In genomic region chrX:13099919-13100318, dm6 we compare ENCODE assay signal across 3 fruit fly cellular contexts.
TF ChIP-seq lines count a peak whose summit lies in the region.

No protein-coding gene starts in this region.

TF ChIP-seq in whole organism, embryonic, 481 proteins besides CTCF, POLR2A, EP300 and RAD21 (continued from another document and continues in another):
- TF ChIP-seq Hmx (GFP tag; optimal IDR thresholded peaks at IDR 0.05; lab: Kevin White, UChicago), result no peak
- no peak for TF ChIP-seq CG12236 (GFP tag; optimal IDR thresholded peaks at IDR 0.05; lab: Kevin White, UChicago)
- TF ChIP-seq aop (GFP tag; IDR thresholded peaks at IDR 0.05; lab: Robert Waterston, UW), result 0 out of 2 replicates have a peak, but pooled peaks have one; percentile 37
- TF ChIP-seq CG2678 (tag; optimal IDR thresholded peaks at IDR 0.05; lab: Kevin White, UChicago), result peak; percentile 91
- TF ChIP-seq Blimp-1 (GFP tag; optimal IDR thresholded peaks at IDR 0.05; lab: Kevin White, UChicago), result peak; percentile 69
- TF ChIP-seq gro (GFP tag; optimal IDR thresholded peaks at IDR 0.05; lab: Kevin White, UChicago), result no peak
- TF ChIP-seq trem (tag; optimal IDR thresholded peaks at IDR 0.05; lab: Kevin White, UChicago), result peak; percentile 10
- TF ChIP-seq Tbp (GFP tag; optimal IDR thresholded peaks at IDR 0.05; lab: Kevin White, UChicago), result no peak
- no peak for TF ChIP-seq dan (GFP tag; IDR thresholded peaks at IDR 0.05; lab: Robert Waterston, UW)
- TF ChIP-seq rib (GFP tag; IDR thresholded peaks at IDR 0.05; lab: Robert Waterston, UW), result peak; percentile 82
- TF ChIP-seq CG11456 (GFP tag; IDR thresholded peaks at IDR 0.05; lab: Robert Waterston, UW), result peak; percentile 91
- peak; percentile 24 for TF ChIP-seq ftz-f1 (GFP tag; optimal IDR thresholded peaks at IDR 0.05; lab: Kevin White, UChicago)
- no peak for TF ChIP-seq Neu2 (GFP tag; optimal IDR thresholded peaks at IDR 0.05; lab: Kevin White, UChicago; ENCODE audit: borderline replicate concordance)
- peak; percentile 75 for TF ChIP-seq CG10543 (GFP tag; optimal IDR thresholded peaks at IDR 0.05; lab: Kevin White, UChicago)
- no peak for TF ChIP-seq HLHmδ (GFP tag; optimal IDR thresholded peaks at IDR 0.05; lab: Kevin White, UChicago)
- TF ChIP-seq CG14014 (GFP tag; IDR thresholded peaks at IDR 0.05; lab: Robert Waterston, UW), result peak; percentile 92
- peak; percentile 75 for TF ChIP-seq CG12219 (GFP tag; optimal IDR thresholded peaks at IDR 0.05; lab: Kevin White, UChicago)
- TF ChIP-seq CG18619 (GFP tag; optimal IDR thresholded peaks at IDR 0.05; lab: Kevin White, UChicago), result peak; percentile 71
- peak; percentile 15 for TF ChIP-seq CG4617 (GFP tag; optimal IDR thresholded peaks at IDR 0.05; lab: Kevin White, UChicago; ENCODE audit: borderline replicate concordance)
- TF ChIP-seq CG12299 (tag; optimal IDR thresholded peaks at IDR 0.05; lab: Kevin White, UChicago), result peak; percentile 66
- no peak for TF ChIP-seq p53 (GFP tag; optimal IDR thresholded peaks at IDR 0.05; lab: Kevin White, UChicago)
- TF ChIP-seq Bdp1 (GFP tag; optimal IDR thresholded peaks at IDR 0.05; lab: Kevin White, UChicago), result no peak
- TF ChIP-seq da (GFP tag; optimal IDR thresholded peaks at IDR 0.05; lab: Kevin White, UChicago), result no peak
- TF ChIP-seq ind (GFP tag; optimal IDR thresholded peaks at IDR 0.05; lab: Kevin White, UChicago), result peak; percentile 80
- TF ChIP-seq Camta (GFP tag; optimal IDR thresholded peaks at IDR 0.05; lab: Kevin White, UChicago), result no peak
- peak; percentile 41; the same call in 1 of the 2 replicates for TF ChIP-seq Adf1 (GFP tag; IDR thresholded peaks at IDR 0.05; lab: Robert Waterston, UW)
- TF ChIP-seq CG6683 (GFP tag; optimal IDR thresholded peaks at IDR 0.05; lab: Kevin White, UChicago), result peak; percentile 47
- peak; percentile 91 for TF ChIP-seq ranshi (GFP tag; IDR thresholded peaks at IDR 0.05; lab: Robert Waterston, UW)
- no peak for TF ChIP-seq CG14860 (GFP tag; IDR thresholded peaks at IDR 0.05; lab: Robert Waterston, UW; ENCODE audit: partially characterized antibody)
- peak; percentile 49 for TF ChIP-seq zfh2 (GFP tag; optimal IDR thresholded peaks at IDR 0.05; lab: Kevin White, UChicago)
- TF ChIP-seq jing (GFP tag; optimal IDR thresholded peaks at IDR 0.05; lab: Kevin White, UChicago), result peak; percentile 45
- TF ChIP-seq CG2875 (GFP tag; optimal IDR thresholded peaks at IDR 0.05; lab: Kevin White, UChicago), result peak; percentile 43
- peak; percentile 94 for TF ChIP-seq CG15269 (tag; optimal IDR thresholded peaks at IDR 0.05; lab: Kevin White, UChicago)
- no peak for TF ChIP-seq Opbp (GFP tag; IDR thresholded peaks at IDR 0.05; lab: Robert Waterston, UW; ENCODE audit: partially characterized antibody)
- TF ChIP-seq Atf6 (GFP tag; IDR thresholded peaks at IDR 0.05; lab: Robert Waterston, UW), result peak; percentile 84
- no peak for TF ChIP-seq CG9876 (GFP tag; optimal IDR thresholded peaks at IDR 0.05; lab: Kevin White, UChicago)
- TF ChIP-seq Ravus (GFP tag; IDR thresholded peaks at IDR 0.05; lab: Robert Waterston, UW), result peak; percentile 57
- peak; percentile 13 for TF ChIP-seq CG2116 (GFP tag; optimal IDR thresholded peaks at IDR 0.05; lab: Kevin White, UChicago)
- TF ChIP-seq CG30403 (GFP tag; optimal IDR thresholded peaks at IDR 0.05; lab: Kevin White, UChicago), result peak; percentile 75
- peak; percentile 57 for TF ChIP-seq Six4 (GFP tag; optimal IDR thresholded peaks at IDR 0.05; lab: Kevin White, UChicago)
- peak; percentile 93 for TF ChIP-seq lab (GFP tag; optimal IDR thresholded peaks at IDR 0.05; lab: Kevin White, UChicago)
- TF ChIP-seq CG8290 (GFP tag; optimal IDR thresholded peaks at IDR 0.05; lab: Kevin White, UChicago), result no peak
- peak in 1 of 2 experiments; percentile 74 for TF ChIP-seq CG8290 (tag; optimal IDR thresholded peaks at IDR 0.05; lab: Kevin White, UChicago)

TF ChIP-seq in whole organism, prepupa, 60 proteins besides CTCF, POLR2A, EP300 and RAD21 (continued from another document):
- peak; percentile 33 for TF ChIP-seq fkh (GFP tag; optimal IDR thresholded peaks at IDR 0.05; lab: Kevin White, UChicago)
- TF ChIP-seq CG6808 (GFP tag; optimal IDR thresholded peaks at IDR 0.05; lab: Kevin White, UChicago), result no peak
- peak; percentile 67 for TF ChIP-seq acj6 (GFP tag; optimal IDR thresholded peaks at IDR 0.05; lab: Kevin White, UChicago)
- peak; percentile 24 for TF ChIP-seq Sox14 (GFP tag; optimal IDR thresholded peaks at IDR 0.05; lab: Kevin White, UChicago)
- TF ChIP-seq CG6163 (GFP tag; IDR thresholded peaks at IDR 0.05; lab: Robert Waterston, UW), result peak; percentile 84
- no peak for TF ChIP-seq CG1621 (tag; optimal IDR thresholded peaks at IDR 0.05; lab: Kevin White, UChicago)
- TF ChIP-seq svp (GFP tag; lab: Kevin White, UChicago), result peak; percentile 84
- peak; percentile 14 for TF ChIP-seq CG11902 (GFP tag; optimal IDR thresholded peaks at IDR 0.05; lab: Kevin White, UChicago)
- peak; percentile 40 for TF ChIP-seq pdm3 (GFP tag; optimal IDR thresholded peaks at IDR 0.05; lab: Kevin White, UChicago)
- TF ChIP-seq Sox15 (GFP tag; optimal IDR thresholded peaks at IDR 0.05; lab: Kevin White, UChicago), result peak; percentile 45
- TF ChIP-seq CG6276 (GFP tag; optimal IDR thresholded peaks at IDR 0.05; lab: Kevin White, UChicago), result peak; percentile 6
- peak; percentile 36 for TF ChIP-seq CG10669 (GFP tag; optimal IDR thresholded peaks at IDR 0.05; lab: Kevin White, UChicago)
- TF ChIP-seq Ets96B (tag; optimal IDR thresholded peaks at IDR 0.05; lab: Kevin White, UChicago), result peak; percentile 48
- no peak for TF ChIP-seq Hr38 (GFP tag; optimal IDR thresholded peaks at IDR 0.05; lab: Kevin White, UChicago)
- TF ChIP-seq dac (GFP tag; optimal IDR thresholded peaks at IDR 0.05; lab: Kevin White, UChicago), result no peak
- TF ChIP-seq net (GFP tag; optimal IDR thresholded peaks at IDR 0.05; lab: Kevin White, UChicago), result peak; percentile 50
- TF ChIP-seq CG6854 (GFP tag; optimal IDR thresholded peaks at IDR 0.05; lab: Kevin White, UChicago), result peak; percentile 63
- TF ChIP-seq Eip78C (GFP tag; lab: Kevin White, UChicago), result peak; percentile 50
- TF ChIP-seq CG32006 (GFP tag; optimal IDR thresholded peaks at IDR 0.05; lab: Kevin White, UChicago), result peak; percentile 64
- peak; percentile 64 for TF ChIP-seq CG8632 (GFP tag; optimal IDR thresholded peaks at IDR 0.05; lab: Kevin White, UChicago)
- peak; percentile 13 for TF ChIP-seq Eip75B (GFP tag; optimal IDR thresholded peaks at IDR 0.05; lab: Kevin White, UChicago)
- no peak for TF ChIP-seq fd85E (GFP tag; optimal IDR thresholded peaks at IDR 0.05; lab: Kevin White, UChicago)
- TF ChIP-seq ss (GFP tag; optimal IDR thresholded peaks at IDR 0.05; lab: Kevin White, UChicago), result no peak
- peak; percentile 48 for TF ChIP-seq Blimp-1 (GFP tag; optimal IDR thresholded peaks at IDR 0.05; lab: Kevin White, UChicago)
- TF ChIP-seq achi (GFP tag; optimal IDR thresholded peaks at IDR 0.05; lab: Kevin White, UChicago), result peak; percentile 69
- TF ChIP-seq Met (GFP tag; optimal IDR thresholded peaks at IDR 0.05; lab: Kevin White, UChicago), result peak; percentile 43
- no peak for TF ChIP-seq fd59A (GFP tag; optimal IDR thresholded peaks at IDR 0.05; lab: Kevin White, UChicago)
- TF ChIP-seq CG10631 (GFP tag; optimal IDR thresholded peaks at IDR 0.05; lab: Kevin White, UChicago), result peak; percentile 66
- peak; percentile 60 for TF ChIP-seq OdsH (GFP tag; optimal IDR thresholded peaks at IDR 0.05; lab: Kevin White, UChicago)
- TF ChIP-seq Eip93F (GFP tag; optimal IDR thresholded peaks at IDR 0.05; lab: Kevin White, UChicago), result peak; percentile 42
- peak; percentile 59 for TF ChIP-seq Sox102F (GFP tag; optimal IDR thresholded peaks at IDR 0.05; lab: Kevin White, UChicago)
- TF ChIP-seq Gug (GFP tag; IDR thresholded peaks at IDR 0.05; lab: Robert Waterston, UW), result peak; percentile 35; the same call in 1 of the 2 replicates
- TF ChIP-seq Hr4 (GFP tag; optimal IDR thresholded peaks at IDR 0.05; lab: Kevin White, UChicago), result no peak
- TF ChIP-seq Lpt (GFP tag; optimal IDR thresholded peaks at IDR 0.05; lab: Kevin White, UChicago), result peak; percentile 1
- TF ChIP-seq CG3032 (tag; optimal IDR thresholded peaks at IDR 0.05; lab: Kevin White, UChicago), result peak; percentile 52
- peak; percentile 42 for TF ChIP-seq Smox (GFP tag; optimal IDR thresholded peaks at IDR 0.05; lab: Kevin White, UChicago)
- peak; percentile 36 for TF ChIP-seq dsx (GFP tag; optimal IDR thresholded peaks at IDR 0.05; lab: Kevin White, UChicago; ENCODE audit: poor library complexity, severe bottlenecking)
- TF ChIP-seq vri (GFP tag; optimal IDR thresholded peaks at IDR 0.05; lab: Kevin White, UChicago), result peak; percentile 55

TF ChIP-seq in whole organism, wandering third instar larva, 38 proteins besides CTCF, POLR2A, EP300 and RAD21 (continued from another document):
- TF ChIP-seq rgr (GFP tag; optimal IDR thresholded peaks at IDR 0.05; lab: Kevin White, UChicago) (peak; percentile 90), br (GFP tag; optimal IDR thresholded peaks at IDR 0.05; lab: Kevin White, UChicago) (peak; percentile 60), Hr83 (GFP tag; optimal IDR thresholded peaks at IDR 0.05; lab: Kevin White, UChicago; ENCODE audit: poor library complexity, severe bottlenecking) (peak; percentile 59), CG32264 (GFP tag; optimal IDR thresholded peaks at IDR 0.05; lab: Kevin White, UChicago) (peak; percentile 40)
